Fruit fly (Drosophila melanogaster): ENCODE data around the gene vret.

- TF ChIP-seq insv (optimal IDR thresholded peaks at IDR 0.05) (no peak), ttk (optimal IDR thresholded peaks at IDR 0.05) (no peak)
Observed at dm6 chr3R:22732995-22733394, 12.4 kb downstream of the vret start.

Measured in Kc167 (cell line).